Worm (Caenorhabditis elegans) whole organism, L4 larva: ENCODE measurements around the gene F14D7.8.

Experiments
- D1046.2 ChIP-seq: fragments of 200-800 bp; sonication (Bioruptor generic); IDR thresholded peaks from 2 replicates; pipeline ENCODE4 v1.3.6; 2022; ENCODE audit warnings: missing genetic modification characterization, missing compliant biosample characterization
- F37D6.2 ChIP-seq: sonication (generic microtip); optimal IDR thresholded peaks from 2 replicates; lab custom pipeline; 2016; ENCODE audit warnings: mild to moderate bottlenecking, missing genetic modification characterization, missing compliant biosample characterization
- F44E2.7 ChIP-seq: fragments of 200-800 bp; sonication (Bioruptor generic); IDR thresholded peaks from 2 replicates; pipeline ENCODE4 v2.1.2; 2022; ENCODE audit warnings: missing genetic modification characterization, missing compliant biosample characterization
- F49E8.2 ChIP-seq: sonication (generic microtip); optimal IDR thresholded peaks from 2 replicates; lab custom pipeline; 2016; ENCODE audit warnings: missing compliant biosample characterization, mild to moderate bottlenecking, missing genetic modification characterization, borderline replicate concordance
- R02D3.7 ChIP-seq: fragments of 150-350 bp; sonication (generic microtip); optimal IDR thresholded peaks from 3 replicates; lab custom pipeline; 2014; ENCODE audit warnings: missing biosample characterization, missing genetic modification characterization
- T26A8.4 ChIP-seq: fragments of 200-800 bp; sonication (Bioruptor generic); IDR thresholded peaks from 2 replicates; pipeline ENCODE4 v1.3.6; 2022; ENCODE audit warnings: missing genetic modification characterization, missing compliant biosample characterization
- aha-1 ChIP-seq: fragments of 150-350 bp; peaks from one replicate; lab custom pipeline; 2014; ENCODE audit warnings: missing biosample characterization, missing genetic modification characterization
- attf-4 ChIP-seq: sonication (generic microtip); optimal IDR thresholded peaks from 3 replicates; lab custom pipeline; 2017; ENCODE audit warnings: missing biosample characterization, missing genetic modification characterization
- ctbp-1 ChIP-seq: fragments of 200-800 bp; sonication (Bioruptor generic); IDR thresholded peaks from 2 replicates; pipeline ENCODE4 v1.3.6; 2022; ENCODE audit warnings: missing genetic modification reagents, missing genetic modification characterization, missing compliant biosample characterization
- daf-12 ChIP-seq: fragments of 150-350 bp; optimal IDR thresholded peaks from 2 replicates; lab custom pipeline; 2014; ENCODE audit warnings: missing biosample characterization, missing genetic modification reagents, missing genetic modification characterization
- daf-19 ChIP-seq: fragments of 200-800 bp; sonication (Bioruptor generic); conservative IDR thresholded peaks from 2 replicates; pipeline ENCODE4 v1.3.6; 2022; ENCODE audit warnings: missing genetic modification characterization, missing compliant biosample characterization
- dmd-8 ChIP-seq: fragments of 200-800 bp; sonication (Bioruptor generic); IDR thresholded peaks from 2 replicates; pipeline ENCODE4 v1.3.6; 2022; ENCODE audit warnings: missing genetic modification characterization, missing compliant biosample characterization
- dmd-9 ChIP-seq: fragments of 200-800 bp; sonication (Bioruptor generic); IDR thresholded peaks from 2 replicates; pipeline ENCODE4 v1.3.6; 2022; ENCODE audit warnings: missing genetic modification reagents, missing genetic modification characterization, missing compliant biosample characterization
- fos-1 ChIP-seq: fragments of 150-350 bp; optimal IDR thresholded peaks from 2 replicates; lab custom pipeline; 2014; ENCODE audit warnings: missing biosample characterization, missing genetic modification characterization
- gei-8 ChIP-seq: fragments of 200-800 bp; sonication (Bioruptor generic); optimal IDR thresholded peaks from 2 replicates; lab custom pipeline; 2018; ENCODE audit warnings: mild to moderate bottlenecking, missing genetic modification characterization, missing compliant biosample characterization
- jun-1 ChIP-seq: fragments of 150-350 bp; optimal IDR thresholded peaks from 2 replicates; lab custom pipeline; 2014; ENCODE audit warnings: missing biosample characterization, missing genetic modification reagents, missing genetic modification characterization
- lim-7 ChIP-seq: fragments of 200-800 bp; sonication (Bioruptor generic); IDR thresholded peaks from 2 replicates; pipeline ENCODE4 v1.3.6; 2022; ENCODE audit warnings: missing genetic modification characterization, missing compliant biosample characterization
- lin-1 ChIP-seq: fragments of 200-800 bp; sonication (Bioruptor generic); IDR thresholded peaks from 2 replicates; pipeline ENCODE4 v1.3.6; 2022; ENCODE audit warnings: missing genetic modification reagents, missing genetic modification characterization, missing compliant biosample characterization
- lin-13 ChIP-seq: fragments of 150-350 bp; optimal IDR thresholded peaks from 2 replicates; lab custom pipeline; 2014; ENCODE audit warnings: missing biosample characterization, missing genetic modification reagents, missing genetic modification characterization
- lin-39 ChIP-seq: fragments of 150-350 bp; optimal IDR thresholded peaks from 2 replicates; lab custom pipeline; 2014; ENCODE audit warnings: missing biosample characterization, missing genetic modification reagents, missing genetic modification characterization
- madf-5 ChIP-seq, 2 experiments: fragments of 200-800 bp; sonication (Bioruptor generic); IDR thresholded peaks; 2 replicates each; pipeline ENCODE4 v1.3.6; 2022; ENCODE audit warnings: missing compliant biosample characterization in 2 of 2, missing genetic modification characterization in 2 of 2
- nhr-11 ChIP-seq: fragments of 150-350 bp; optimal IDR thresholded peaks from 2 replicates; lab custom pipeline; 2014; ENCODE audit warnings: missing biosample characterization, missing genetic modification characterization
- nhr-42 ChIP-seq: fragments of 200-800 bp; sonication (Bioruptor generic); IDR thresholded peaks from 2 replicates; pipeline ENCODE4 v1.3.6; 2022; ENCODE audit warnings: missing genetic modification characterization, missing compliant biosample characterization
- nhr-76 ChIP-seq: fragments of 150-350 bp; optimal IDR thresholded peaks from 2 replicates; lab custom pipeline; 2014; ENCODE audit warnings: missing biosample characterization, missing genetic modification characterization
- nhr-77 ChIP-seq: fragments of 150-350 bp; optimal IDR thresholded peaks from 2 replicates; lab custom pipeline; 2014; ENCODE audit warnings: missing biosample characterization, missing genetic modification characterization
- pha-4 ChIP-seq, 2 experiments: fragments of 150-350 bp in 1 of 2; fragments of 200-800 bp in 1 of 2; sonication (Bioruptor generic) in 1 of 2; IDR thresholded peaks in 1 of 2; optimal IDR thresholded peaks in 1 of 2; 2 replicates each; pipeline versions ENCODE4 v1.3.6 to Lab custom; 2014 to 2022; ENCODE audit warnings: missing genetic modification characterization in 2 of 2, missing genetic modification reagents in 2 of 2, missing biosample characterization in 1 of 2, missing compliant biosample characterization in 1 of 2
- pqm-1 ChIP-seq: sonication (generic microtip); optimal IDR thresholded peaks from 2 replicates; lab custom pipeline; 2017; ENCODE audit warnings: missing biosample characterization, missing genetic modification characterization
- saeg-2 ChIP-seq: fragments of 200-800 bp; sonication (Bioruptor generic); IDR thresholded peaks from 2 replicates; pipeline ENCODE4 v1.3.6; 2022; ENCODE audit warnings: missing genetic modification reagents, missing genetic modification characterization, missing compliant biosample characterization
- sdz-12 ChIP-seq: fragments of 200-800 bp; sonication (Bioruptor generic); optimal IDR thresholded peaks from 2 replicates; lab custom pipeline; 2018; ENCODE audit warnings: mild to moderate bottlenecking, missing genetic modification characterization, missing compliant biosample characterization
- set-16 ChIP-seq: fragments of 200-800 bp; sonication (Bioruptor generic); IDR thresholded peaks from 2 replicates; pipeline ENCODE4 v1.3.6; 2022; ENCODE audit warnings: missing genetic modification reagents, missing genetic modification characterization, missing compliant biosample characterization
- spr-3 ChIP-seq: fragments of 200-800 bp; sonication (Bioruptor generic); optimal IDR thresholded peaks from 2 replicates; lab custom pipeline; 2018; ENCODE audit warnings: mild to moderate bottlenecking, missing genetic modification characterization, missing compliant biosample characterization
- vab-7 ChIP-seq: fragments of 200-800 bp; sonication (Bioruptor generic); IDR thresholded peaks from 2 replicates; pipeline ENCODE4 v1.3.6; 2022; ENCODE audit warnings: missing genetic modification reagents, missing genetic modification characterization, missing compliant biosample characterization
- zag-1 ChIP-seq: fragments of 150-350 bp; optimal IDR thresholded peaks from 2 replicates; lab custom pipeline; 2014; ENCODE audit warnings: missing biosample characterization, missing genetic modification characterization
- zip-2 ChIP-seq: fragments of 150-350 bp; optimal IDR thresholded peaks from 2 replicates; lab custom pipeline; 2014; ENCODE audit warnings: missing biosample characterization, missing genetic modification characterization

F14D7.8 gene

ce11 chrV:14320730-14321319, 8.2 kb upstream of the F14D7.8 start:
- no peak for TF ChIP-seq daf-12 (tag; lab: Kevin White, UChicago)
- TF ChIP-seq dmd-9: peak; percentile 24; the same call in 1 of the 2 replicates
- 0 out of 2 replicates have a peak, but pooled peaks have one; percentile 33 for TF ChIP-seq dmd-8
- TF ChIP-seq set-16 (GFP tag; lab: Robert Waterston, UW): peak; percentile 99
- no peak for TF ChIP-seq spr-3 (GFP tag; lab: Kevin White, UChicago)
- TF ChIP-seq attf-4: no peak
- peak; percentile 33; the same call in 1 of the 2 replicates for TF ChIP-seq pha-4 (GFP tag; IDR thresholded peaks at IDR 0.05; lab: Robert Waterston, UW)
- TF ChIP-seq pha-4 (tag; optimal IDR thresholded peaks at IDR 0.05; lab: Kevin White, UChicago): no peak
- TF ChIP-seq daf-19 (GFP tag; lab: Robert Waterston, UW): no peak
- no peak for TF ChIP-seq F49E8.2 (tag; lab: Kevin White, UChicago)
- no peak for TF ChIP-seq pqm-1 (tag; lab: Kevin White, UChicago)
- TF ChIP-seq saeg-2 (GFP tag; lab: Robert Waterston, UW): no peak
- TF ChIP-seq R02D3.7: no peak
- no peak for TF ChIP-seq vab-7 (GFP tag; lab: Robert Waterston, UW)
- no peak for TF ChIP-seq nhr-77 (tag; lab: Kevin White, UChicago)
- no peak for TF ChIP-seq lin-13 (GFP tag; lab: Kevin White, UChicago)
- no peak for TF ChIP-seq nhr-76 (tag; lab: Kevin White, UChicago)
- no peak for TF ChIP-seq ctbp-1
- TF ChIP-seq lim-7: 0 out of 2 replicates have a peak, but pooled peaks have one; percentile 55

ce11 chrV:14320246-14320645, 7.7 kb upstream of the F14D7.8 start, which contains the start of gene F47B8.14:
Gene F47B8.14 (plus strand): TSS chrV:14320546.
- TF ChIP-seq madf-5 (GFP tag; IDR thresholded peaks at IDR 0.05; lab: Robert Waterston, UW) (no peak), nhr-77 (tag; lab: Kevin White, UChicago) (no peak), lin-39 (tag; lab: Kevin White, UChicago) (no peak)

ce11 chrV:14319101-14319781, 6.6 kb upstream of the F14D7.8 start, which contains the start of gene F47B8.13:
Gene F47B8.13 (minus strand): TSS chrV:14319731.
- TF ChIP-seq F44E2.7 (GFP tag; lab: Robert Waterston, UW): no peak
- no peak for TF ChIP-seq pqm-1 (tag; lab: Kevin White, UChicago)
- TF ChIP-seq zip-2 (tag; lab: Kevin White, UChicago): no peak
- TF ChIP-seq nhr-77 (tag; lab: Kevin White, UChicago): no peak
- TF ChIP-seq nhr-11 (tag; lab: Kevin White, UChicago): no peak
- TF ChIP-seq T26A8.4 (GFP tag; lab: Robert Waterston, UW): no peak
- peak; percentile 21 for TF ChIP-seq aha-1
- no peak for TF ChIP-seq fos-1 (tag; lab: Kevin White, UChicago)
- no peak for TF ChIP-seq lin-1 (GFP tag; lab: Robert Waterston, UW)
- peak; percentile 96 for TF ChIP-seq set-16 (GFP tag; lab: Robert Waterston, UW)
- TF ChIP-seq D1046.2 (GFP tag; lab: Robert Waterston, UW): 0 out of 2 replicates have a peak, but pooled peaks have one; percentile 4
- no peak for TF ChIP-seq gei-8
- no peak for TF ChIP-seq zag-1 (tag; lab: Kevin White, UChicago)
- no peak for TF ChIP-seq nhr-42 (GFP tag; lab: Robert Waterston, UW)
- TF ChIP-seq sdz-12 (GFP tag; lab: Kevin White, UChicago): no peak

DNA sequence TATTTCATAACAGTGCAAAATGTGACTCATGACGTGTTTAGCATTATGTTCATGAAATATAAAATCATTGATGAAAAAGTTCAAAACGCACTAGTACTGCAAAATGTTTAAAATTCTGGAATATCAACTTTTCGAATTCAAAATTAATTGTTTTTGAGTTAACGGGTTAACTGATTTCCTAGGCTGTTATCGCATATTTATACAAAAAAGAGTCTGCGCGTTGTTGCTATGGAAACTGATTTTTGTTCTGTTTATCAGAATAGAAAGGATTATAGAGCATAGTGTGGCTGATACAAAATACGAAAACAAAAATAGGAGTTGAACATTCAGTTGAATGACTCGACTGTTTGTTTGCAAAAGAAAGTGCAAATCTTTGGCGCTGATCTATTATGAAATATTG, 5.0 kb upstream of the F14D7.8 start:
- TF ChIP-seq jun-1 (tag; lab: Kevin White, UChicago) (no peak), nhr-11 (tag; lab: Kevin White, UChicago) (peak; percentile 29), F37D6.2 (tag; lab: Kevin White, UChicago) (no peak)
